Fruit fly (Drosophila melanogaster) whole organism, adult: ENCODE results near the gene SCAR.

Experiments
- CG11617 ChIP-seq: fragments of 200-800 bp; sonication (Bioruptor generic); optimal IDR thresholded peaks from 2 replicates; lab custom pipeline; 2017; ENCODE audit warnings: mild to moderate bottlenecking, missing biosample characterization, missing genetic modification reagents, missing genetic modification characterization
- CG12768 ChIP-seq: fragments of 200-800 bp; sonication (Bioruptor generic); optimal IDR thresholded peaks from 2 replicates; lab custom pipeline; 2017; ENCODE audit warnings: missing biosample characterization, missing genetic modification characterization, mild to moderate bottlenecking, moderate library complexity, missing genetic modification reagents
- CG14711 ChIP-seq: fragments of 200-800 bp; sonication (Bioruptor generic); optimal IDR thresholded peaks from 2 replicates; lab custom pipeline; 2018; ENCODE audit warnings: missing biosample characterization, mild to moderate bottlenecking, missing genetic modification characterization, moderate library complexity
- CG1620 ChIP-seq: fragments of 200-800 bp; sonication (Bioruptor generic); optimal IDR thresholded peaks from 2 replicates; lab custom pipeline; 2016; ENCODE audit warnings: missing biosample characterization, missing genetic modification characterization
- CG33017 ChIP-seq: fragments of 200-800 bp; sonication (Bioruptor generic); optimal IDR thresholded peaks from 2 replicates; lab custom pipeline; 2018; ENCODE audit warnings: missing biosample characterization, mild to moderate bottlenecking, missing genetic modification characterization, moderate library complexity
- CG5204 ChIP-seq: fragments of 200-800 bp; sonication (Bioruptor generic); optimal IDR thresholded peaks from 2 replicates; lab custom pipeline; 2016; ENCODE audit warnings: missing biosample characterization, missing genetic modification characterization
- CG7045 ChIP-seq: fragments of 200-800 bp; sonication (Bioruptor generic); optimal IDR thresholded peaks from 2 replicates; lab custom pipeline; 2017; ENCODE audit warnings: missing biosample characterization, mild to moderate bottlenecking, missing genetic modification characterization
- CG7101 ChIP-seq: fragments of 200-800 bp; sonication (Bioruptor generic); optimal IDR thresholded peaks from 2 replicates; lab custom pipeline; 2018; ENCODE audit warnings: missing biosample characterization, mild to moderate bottlenecking, missing genetic modification characterization, moderate library complexity
- Clk ChIP-seq: fragments of 200-800 bp; sonication (Bioruptor generic); optimal IDR thresholded peaks from 2 replicates; lab custom pipeline; 2017; ENCODE audit warnings: missing biosample characterization, missing genetic modification characterization
- Crg-1 ChIP-seq: fragments of 200-800 bp; sonication (Bioruptor generic); optimal IDR thresholded peaks from 2 replicates; lab custom pipeline; 2016; ENCODE audit warnings: missing biosample characterization, missing genetic modification characterization
- Hr96 ChIP-seq: fragments of 200-800 bp; sonication (Bioruptor generic); optimal IDR thresholded peaks from 2 replicates; lab custom pipeline; 2016; ENCODE audit warnings: missing biosample characterization, missing genetic modification characterization
- Mnt ChIP-seq: fragments of 200-800 bp; sonication (Bioruptor generic); optimal IDR thresholded peaks from 2 replicates; lab custom pipeline; 2016; ENCODE audit warnings: missing biosample characterization, mild to moderate bottlenecking, missing genetic modification characterization
- bab1 ChIP-seq: fragments of 200-800 bp; sonication (Bioruptor generic); optimal IDR thresholded peaks from 3 replicates; lab custom pipeline; 2019; ENCODE audit warnings: missing biosample characterization, mild to moderate bottlenecking, missing genetic modification characterization, moderate library complexity
- cic ChIP-seq: fragments of 200-800 bp; sonication (Bioruptor generic); optimal IDR thresholded peaks from 2 replicates; lab custom pipeline; 2017; ENCODE audit warnings: missing biosample characterization, mild to moderate bottlenecking, missing genetic modification characterization, moderate library complexity
- cnc ChIP-seq, 2 experiments: fragments of >200 bp; optimal IDR thresholded peaks; 2 replicates each; lab custom pipeline; 2017
- kay ChIP-seq: fragments of 200-800 bp; sonication (Bioruptor generic); peaks from one replicate; lab custom pipeline; 2016; ENCODE audit warnings: missing biosample characterization, missing genetic modification characterization, borderline replicate concordance
- ovo ChIP-seq: fragments of 200-800 bp; sonication (Bioruptor generic); optimal IDR thresholded peaks from 2 replicates; lab custom pipeline; 2016; ENCODE audit warnings: missing biosample characterization, missing genetic modification characterization
- pad ChIP-seq: fragments of 200-800 bp; sonication (Bioruptor generic); optimal IDR thresholded peaks from 3 replicates; lab custom pipeline; 2017; ENCODE audit warnings: missing biosample characterization, missing genetic modification characterization, mild to moderate bottlenecking, moderate library complexity, missing genetic modification reagents
- tj ChIP-seq: fragments of 200-800 bp; sonication (Bioruptor generic); optimal IDR thresholded peaks from 3 replicates; lab custom pipeline; 2017; ENCODE audit warnings: missing biosample characterization, mild to moderate bottlenecking, missing genetic modification characterization, moderate library complexity
- toe ChIP-seq: fragments of 200-800 bp; sonication (Bioruptor generic); optimal IDR thresholded peaks from 2 replicates; lab custom pipeline; 2016; ENCODE audit warnings: missing biosample characterization, missing genetic modification characterization

Gene SCAR

dm6 chr2L:10975193-10975592, 1.4 kb upstream of the SCAR start, which contains the start of gene abo:
Gene abo (minus strand): TSS chr2L:10975293.
- TF ChIP-seq cic (GFP tag; lab: Kevin White, UChicago) (no peak), toe (no peak), CG12768 (GFP tag; lab: Kevin White, UChicago) (no peak), bab1 (no peak), CG14711 (tag; lab: Kevin White, UChicago) (no peak), Crg-1 (no peak), tj (GFP tag; lab: Kevin White, UChicago) (no peak), ovo (GFP tag; lab: Kevin White, UChicago) (no peak), Mnt (GFP tag; lab: Kevin White, UChicago) (no peak), CG1620 (no peak), CG7045 (no peak), cnc (optimal IDR thresholded peaks at IDR 0.05; lab: Kevin White, UChicago) (no peak), CG5204 (GFP tag; lab: Kevin White, UChicago) (no peak), CG11617 (GFP tag; lab: Kevin White, UChicago) (no peak), CG33017 (tag; lab: Kevin White, UChicago) (no peak), CG7101 (no peak), pad (GFP tag; lab: Kevin White, UChicago) (no peak), Hr96 (GFP tag; lab: Kevin White, UChicago) (no peak)

DNA sequence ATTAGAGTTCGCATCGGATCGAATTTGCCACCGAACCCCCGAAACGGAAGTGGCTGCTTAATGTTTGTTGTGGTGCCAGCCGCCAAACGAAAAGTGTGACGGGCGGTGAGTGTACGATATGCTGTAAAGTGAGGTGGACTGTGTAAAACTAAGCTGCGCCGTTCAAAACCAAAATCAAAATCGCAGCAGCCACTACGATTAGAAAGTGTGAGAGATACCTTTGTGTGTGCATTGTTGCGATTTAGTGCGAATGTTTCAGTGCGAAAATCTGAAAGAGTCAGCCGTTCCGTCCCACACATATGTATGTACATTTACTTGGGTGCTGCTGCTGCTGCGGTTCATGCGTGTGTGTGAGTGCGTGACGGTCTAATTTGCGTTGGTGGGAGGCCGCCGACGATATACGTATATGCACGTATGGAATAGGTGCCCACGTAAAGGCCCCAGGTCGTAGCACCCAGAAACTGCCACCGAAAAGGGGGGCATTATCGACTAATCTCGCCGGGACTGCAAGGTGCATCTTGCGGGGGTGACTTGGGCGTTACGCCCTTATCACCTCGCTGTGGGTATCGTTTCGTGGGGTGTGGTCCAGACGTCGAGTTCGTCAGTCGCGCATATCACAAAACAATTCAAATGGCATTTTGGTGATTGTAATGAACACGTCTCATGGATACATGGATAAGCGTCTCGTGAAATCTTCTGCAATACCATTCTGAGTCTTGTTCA, 453 bp downstream of the SCAR start:
- TF ChIP-seq pad (GFP tag; lab: Kevin White, UChicago) = no peak
- TF ChIP-seq CG12768 (GFP tag; lab: Kevin White, UChicago) = no peak
- peak; percentile 36 for TF ChIP-seq bab1
- TF ChIP-seq kay (GFP tag; lab: Kevin White, UChicago) = no peak
- TF ChIP-seq CG33017 (tag; lab: Kevin White, UChicago) = no peak
- TF ChIP-seq Clk (GFP tag; lab: Kevin White, UChicago) = no peak
- peak; percentile 21 for TF ChIP-seq cic (GFP tag; lab: Kevin White, UChicago)
- TF ChIP-seq CG1620 = no peak
- TF ChIP-seq Hr96 (GFP tag; lab: Kevin White, UChicago) = no peak
- TF ChIP-seq CG5204 (GFP tag; lab: Kevin White, UChicago) = no peak
- TF ChIP-seq cnc (optimal IDR thresholded peaks at IDR 0.05; lab: Kevin White, UChicago) = no peak
- peak; percentile 33 for TF ChIP-seq tj (GFP tag; lab: Kevin White, UChicago)
- TF ChIP-seq CG7101 = no peak
- TF ChIP-seq CG11617 (GFP tag; lab: Kevin White, UChicago) = no peak

DNA sequence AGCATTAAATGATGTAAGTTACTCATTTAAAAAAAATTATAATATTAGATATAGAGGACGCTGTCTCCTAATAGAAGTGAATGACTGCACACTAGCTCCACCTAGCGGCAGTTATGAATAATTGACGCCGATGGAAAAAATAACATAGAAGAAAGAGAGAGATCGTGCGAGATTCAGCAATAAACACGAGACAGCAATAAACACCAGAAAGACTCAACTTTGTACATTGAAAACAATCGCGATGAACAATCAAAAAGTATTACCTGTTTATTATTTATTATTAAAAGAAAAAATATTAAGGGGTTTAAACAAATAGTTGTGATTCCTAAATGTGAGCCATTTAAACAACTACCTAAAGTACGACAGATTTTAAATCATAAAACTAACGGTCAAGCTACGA, 9.6 kb downstream of the SCAR start:
- TF ChIP-seq toe (no peak), tj (GFP tag; lab: Kevin White, UChicago) (no peak), bab1 (peak; percentile 35)

- no peak for TF ChIP-seq CG12768 (GFP tag; lab: Kevin White, UChicago)
- peak; percentile 50 for TF ChIP-seq CG11617 (GFP tag; lab: Kevin White, UChicago)
- no peak for TF ChIP-seq pad (GFP tag; lab: Kevin White, UChicago)
- TF ChIP-seq Hr96 (GFP tag; lab: Kevin White, UChicago) = no peak
- TF ChIP-seq bab1 = peak; percentile 71
- no peak for TF ChIP-seq cnc (optimal IDR thresholded peaks at IDR 0.05; lab: Kevin White, UChicago)
- no peak for TF ChIP-seq CG7045
- peak; percentile 39 for TF ChIP-seq CG14711 (tag; lab: Kevin White, UChicago)
- TF ChIP-seq ovo (GFP tag; lab: Kevin White, UChicago) = no peak
- TF ChIP-seq CG33017 (tag; lab: Kevin White, UChicago) = peak; percentile 74
- peak; percentile 79 for TF ChIP-seq CG7101
- TF ChIP-seq cic (GFP tag; lab: Kevin White, UChicago) = no peak
- TF ChIP-seq toe = peak; percentile 1
- no peak for TF ChIP-seq Clk (GFP tag; lab: Kevin White, UChicago)
- peak; percentile 17 for TF ChIP-seq CG1620
- no peak for TF ChIP-seq kay (GFP tag; lab: Kevin White, UChicago)
- no peak for TF ChIP-seq CG5204 (GFP tag; lab: Kevin White, UChicago)
Measured at dm6 chr2L:10987370-10987853, 10.8 kb downstream of the SCAR start, which contains the start of the genes piwi and CG12253. Gene piwi (minus strand): TSS chr2L:10987420. Gene CG12253 (plus strand): TSS chr2L:10987806.

DNA sequence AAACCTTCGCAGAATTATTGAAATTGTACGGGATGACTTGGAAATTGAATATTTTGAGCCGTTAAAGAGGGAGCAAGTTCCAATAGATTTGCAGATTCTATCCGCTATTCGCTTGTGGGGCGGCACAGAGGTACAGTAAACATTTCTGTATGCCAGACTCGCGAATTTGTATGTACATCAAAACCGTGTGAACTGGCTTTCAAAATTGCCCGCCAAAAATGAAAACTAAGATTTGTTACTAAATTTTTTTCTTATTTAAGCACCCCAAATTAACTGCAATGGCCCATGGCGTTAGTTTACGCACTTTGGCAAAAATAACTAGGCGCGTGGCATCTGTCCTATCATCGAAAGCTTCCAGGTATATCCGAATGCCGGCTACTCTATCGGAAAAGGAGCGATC, 11.5 kb downstream of the SCAR start:
- TF ChIP-seq Clk (GFP tag; lab: Kevin White, UChicago) (no peak), CG7101 (no peak), CG1620 (no peak), CG14711 (tag; lab: Kevin White, UChicago) (no peak), Hr96 (GFP tag; lab: Kevin White, UChicago) (no peak)

dm6 chr2L:10989162-10989561, 12.6 kb downstream of the SCAR start, which contains the start of gene TTLL4A:
Gene TTLL4A (plus strand): TSS chr2L:10989401.
- TF ChIP-seq tj (GFP tag; lab: Kevin White, UChicago) = no peak
- peak; percentile 32 for TF ChIP-seq CG1620
- no peak for TF ChIP-seq Clk (GFP tag; lab: Kevin White, UChicago)
- TF ChIP-seq bab1 = peak; percentile 50
- no peak for TF ChIP-seq Hr96 (GFP tag; lab: Kevin White, UChicago)
- peak; percentile 38 for TF ChIP-seq kay (GFP tag; lab: Kevin White, UChicago)
- no peak for TF ChIP-seq CG7101
- TF ChIP-seq pad (GFP tag; lab: Kevin White, UChicago) = peak; percentile 25
- TF ChIP-seq ovo (GFP tag; lab: Kevin White, UChicago) = peak; percentile 39
- peak; percentile 92 for TF ChIP-seq Mnt (GFP tag; lab: Kevin White, UChicago)
- no peak for TF ChIP-seq cic (GFP tag; lab: Kevin White, UChicago)
- TF ChIP-seq CG14711 (tag; lab: Kevin White, UChicago) = peak; percentile 2
